Worm (Caenorhabditis elegans) whole organism, early embryonic: ENCODE results near the gene chil-2.

Experiments used
- B0310.2 ChIP-seq: sonication (generic microtip); optimal IDR thresholded peaks from 2 replicates; lab custom pipeline; 2016; ENCODE audit warnings: mild to moderate bottlenecking, missing genetic modification characterization, missing compliant biosample characterization
- F13C5.2 ChIP-seq: sonication (generic microtip); optimal IDR thresholded peaks from 2 replicates; lab custom pipeline; 2017; ENCODE audit warnings: mild to moderate bottlenecking, missing genetic modification characterization, inconsistent platforms, missing compliant biosample characterization
- aly-1 ChIP-seq: sonication (generic microtip); optimal IDR thresholded peaks from 2 replicates; lab custom pipeline; 2016; ENCODE audit warnings: missing genetic modification characterization, missing compliant biosample characterization
- ama-1 ChIP-seq: fragments of 150-350 bp; optimal IDR thresholded peaks from 2 replicates; lab custom pipeline; 2014
- ceh-13 ChIP-seq: fragments of 200-800 bp; sonication (Bioruptor generic); optimal IDR thresholded peaks from 2 replicates; lab custom pipeline; 2018; ENCODE audit warnings: mild to moderate bottlenecking, missing genetic modification characterization, missing compliant biosample characterization
- ceh-36 ChIP-seq: sonication (generic microtip); optimal IDR thresholded peaks from 2 replicates; lab custom pipeline; 2016; ENCODE audit warnings: missing genetic modification characterization, inconsistent platforms, missing compliant biosample characterization
- ets-7 ChIP-seq: sonication (generic microtip); optimal IDR thresholded peaks from 2 replicates; lab custom pipeline; 2016; ENCODE audit warnings: missing genotype, missing genetic modification characterization, missing compliant biosample characterization
- flt-1 ChIP-seq: fragments of 200-800 bp; sonication (Bioruptor generic); IDR thresholded peaks from 2 replicates; pipeline ENCODE4 v1.3.6; 2022; ENCODE audit warnings: missing genetic modification characterization, missing compliant biosample characterization
- hmbx-1 ChIP-seq: sonication (generic microtip); optimal IDR thresholded peaks from 2 replicates; lab custom pipeline; 2016; ENCODE audit warnings: mild to moderate bottlenecking, missing genetic modification characterization, missing compliant biosample characterization
- hmg-4 ChIP-seq: fragments of 200-800 bp; sonication (Bioruptor generic); optimal IDR thresholded peaks from 2 replicates; lab custom pipeline; 2018; ENCODE audit warnings: mild to moderate bottlenecking, missing genetic modification characterization, missing compliant biosample characterization
- hnd-1 ChIP-seq: sonication (generic microtip); optimal IDR thresholded peaks from 2 replicates; lab custom pipeline; 2016; ENCODE audit warnings: missing genetic modification characterization, missing compliant biosample characterization
- pes-1 ChIP-seq: fragments of 200-800 bp; sonication (Bioruptor generic); IDR thresholded peaks from 2 replicates; pipeline ENCODE4 v1.3.6; 2022; ENCODE audit warnings: missing genetic modification reagents, missing genetic modification characterization, missing compliant biosample characterization
- scrt-1 ChIP-seq: fragments of 200-800 bp; sonication (Bioruptor generic); IDR thresholded peaks from 2 replicates; pipeline ENCODE4 v1.3.6; 2022; ENCODE audit warnings: missing genetic modification characterization, missing compliant biosample characterization
- sea-1 ChIP-seq: fragments of 200-800 bp; sonication (Bioruptor generic); conservative IDR thresholded peaks from 2 replicates; pipeline ENCODE4 v1.3.6; 2022; ENCODE audit warnings: missing genetic modification characterization, missing compliant biosample characterization
- tbx-11 ChIP-seq: fragments of 200-800 bp; sonication (Bioruptor generic); IDR thresholded peaks from 2 replicates; pipeline ENCODE4 v1.3.6; 2022; ENCODE audit warnings: missing genetic modification characterization, missing compliant biosample characterization
- tbx-37 ChIP-seq: fragments of 200-800 bp; sonication (Bioruptor generic); conservative IDR thresholded peaks from 2 replicates; pipeline ENCODE4 v1.3.6; 2022; ENCODE audit warnings: missing genetic modification reagents, missing genetic modification characterization, missing compliant biosample characterization
- tra-4 ChIP-seq: sonication (generic microtip); optimal IDR thresholded peaks from 2 replicates; lab custom pipeline; 2017; ENCODE audit warnings: missing genetic modification characterization, missing compliant biosample characterization

chil-2 gene

DNA sequence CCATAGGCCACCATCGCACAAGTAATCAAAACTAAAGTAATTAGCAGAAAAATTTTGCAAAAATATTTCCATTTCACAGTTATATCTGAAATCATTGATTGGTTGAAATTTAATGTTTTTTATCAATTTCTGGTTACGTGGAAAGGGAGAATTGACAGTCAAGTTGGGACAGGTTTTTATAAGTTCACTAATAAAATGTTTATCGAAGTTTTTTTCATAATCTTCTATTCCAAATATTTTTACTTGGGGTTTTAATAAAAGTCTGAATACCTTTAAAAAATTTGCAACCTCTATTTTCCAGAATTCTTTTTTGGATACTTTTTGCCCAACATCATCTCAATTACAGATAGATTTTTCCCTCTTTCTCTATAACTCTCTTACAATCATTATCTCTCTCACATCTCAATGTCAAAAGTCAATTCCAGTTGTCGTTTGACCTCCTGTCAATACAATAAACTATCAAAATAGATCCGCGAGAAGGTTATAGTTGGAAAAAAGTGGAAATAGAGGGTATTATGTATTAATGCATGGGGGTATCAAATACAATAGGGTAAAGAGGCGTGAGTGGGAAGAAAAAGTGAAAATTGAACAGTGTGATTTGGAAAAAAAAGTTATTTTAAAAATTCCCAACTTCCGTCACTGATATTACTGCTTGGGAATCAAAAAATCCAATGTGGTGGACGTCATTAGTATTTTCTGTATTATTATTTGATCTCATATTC is at the start of gene chil-2, which contains the start of gene ctsa-3.2:
chil-2 (minus strand) TSS at position 101 of the 722 bp plus-strand sequence.
ctsa-3.2 (plus strand) TSS at position 672 of the 722 bp plus-strand sequence.
- TF ChIP-seq hmbx-1 (tag; lab: Kevin White, UChicago), result no peak
- TF ChIP-seq scrt-1 (GFP tag; lab: Robert Waterston, UW), result no peak
- no peak for TF ChIP-seq hmg-4 (GFP tag; lab: Kevin White, UChicago)
- no peak for TF ChIP-seq sea-1 (GFP tag; lab: Robert Waterston, UW)
- no peak for TF ChIP-seq ama-1 (lab: Kevin White, UChicago)
- no peak for TF ChIP-seq ceh-13 (GFP tag; lab: Kevin White, UChicago)
- no peak for TF ChIP-seq F13C5.2 (tag; lab: Kevin White, UChicago)
- no peak for TF ChIP-seq ets-7
- TF ChIP-seq tbx-11 (GFP tag; lab: Robert Waterston, UW), result no peak
- no peak for TF ChIP-seq ceh-36 (tag; lab: Kevin White, UChicago)
- TF ChIP-seq hnd-1 (tag; lab: Kevin White, UChicago), result no peak
- no peak for TF ChIP-seq aly-1 (tag; lab: Kevin White, UChicago)

DNA sequence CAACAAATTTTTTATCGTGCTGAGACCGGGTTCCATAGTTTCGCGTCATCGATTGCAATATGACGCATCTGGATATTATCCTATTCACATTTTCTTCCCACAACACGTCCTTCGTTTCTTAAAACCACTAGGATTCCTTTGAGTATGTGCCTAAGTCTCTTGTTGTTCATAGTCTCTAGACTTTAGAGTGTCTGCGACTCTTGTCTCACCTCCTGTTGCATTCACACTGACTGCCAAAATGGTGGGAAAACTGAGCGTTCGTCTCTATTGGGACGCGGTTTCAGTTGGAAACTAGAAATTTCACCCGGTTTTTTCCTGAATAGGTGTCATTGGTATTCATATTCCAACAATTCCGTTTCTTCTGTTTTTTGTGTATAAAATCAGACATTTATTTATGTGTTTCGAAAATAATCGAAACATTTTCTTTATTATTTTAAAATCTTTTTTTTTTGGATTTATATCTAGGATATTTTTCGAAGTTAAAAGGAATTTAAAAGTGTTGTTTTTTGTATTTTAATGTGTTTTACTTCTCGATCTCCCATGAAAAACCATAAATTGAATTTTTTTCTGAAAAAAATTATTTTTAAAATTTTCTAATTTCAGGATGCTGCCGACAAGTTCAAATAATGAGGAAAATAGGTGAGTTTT is 47.3 kb upstream of the chil-2 start, which contains the start of gene C05C10.2:
C05C10.2 (plus strand) TSS at position 598 of the 648 bp plus-strand sequence.
- TF ChIP-seq tra-4 (tag; lab: Kevin White, UChicago) (no peak), tbx-37 (GFP tag; lab: Robert Waterston, UW) (no peak), scrt-1 (GFP tag; lab: Robert Waterston, UW) (no peak), pes-1 (no peak), hmg-4 (GFP tag; lab: Kevin White, UChicago) (no peak), ceh-36 (tag; lab: Kevin White, UChicago) (no peak), flt-1 (GFP tag; lab: Robert Waterston, UW) (no peak), ama-1 (lab: Kevin White, UChicago) (no peak), sea-1 (GFP tag; lab: Robert Waterston, UW) (no peak), B0310.2 (no peak), tbx-11 (GFP tag; lab: Robert Waterston, UW) (no peak), F13C5.2 (tag; lab: Kevin White, UChicago) (no peak), ets-7 (no peak), hnd-1 (tag; lab: Kevin White, UChicago) (no peak), aly-1 (tag; lab: Kevin White, UChicago) (no peak), hmbx-1 (tag; lab: Kevin White, UChicago) (no peak)

DNA sequence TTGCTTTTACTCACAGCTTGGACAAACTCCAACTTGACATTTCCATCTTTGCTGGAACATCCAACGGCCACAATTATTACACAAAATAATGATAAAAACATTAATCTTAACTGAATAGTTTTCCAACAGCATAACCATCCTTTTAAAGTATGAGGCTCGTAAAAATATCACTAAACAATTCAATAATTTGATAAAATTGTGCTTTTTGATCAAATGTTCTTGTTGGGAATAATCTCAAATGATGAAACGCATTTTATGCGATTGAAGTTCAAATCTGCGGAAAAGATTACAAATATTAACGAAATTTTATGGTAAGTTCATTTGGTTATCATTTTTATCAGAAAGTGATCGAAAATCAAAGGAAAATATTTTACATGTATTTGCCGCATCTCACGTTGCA is 46.1 kb upstream of the chil-2 start, which contains the start of gene pho-10:
pho-10 (minus strand) TSS at position 101 of the 400 bp plus-strand sequence.
- TF ChIP-seq ceh-36 (tag; lab: Kevin White, UChicago) (no peak), ets-7 (no peak), tbx-37 (GFP tag; lab: Robert Waterston, UW) (no peak), hmg-4 (GFP tag; lab: Kevin White, UChicago) (no peak), tra-4 (tag; lab: Kevin White, UChicago) (no peak), tbx-11 (GFP tag; lab: Robert Waterston, UW) (no peak), F13C5.2 (tag; lab: Kevin White, UChicago) (no peak), hmbx-1 (tag; lab: Kevin White, UChicago) (no peak), scrt-1 (GFP tag; lab: Robert Waterston, UW) (no peak), pes-1 (no peak), flt-1 (GFP tag; lab: Robert Waterston, UW) (no peak), hnd-1 (tag; lab: Kevin White, UChicago) (no peak), B0310.2 (no peak)

DNA sequence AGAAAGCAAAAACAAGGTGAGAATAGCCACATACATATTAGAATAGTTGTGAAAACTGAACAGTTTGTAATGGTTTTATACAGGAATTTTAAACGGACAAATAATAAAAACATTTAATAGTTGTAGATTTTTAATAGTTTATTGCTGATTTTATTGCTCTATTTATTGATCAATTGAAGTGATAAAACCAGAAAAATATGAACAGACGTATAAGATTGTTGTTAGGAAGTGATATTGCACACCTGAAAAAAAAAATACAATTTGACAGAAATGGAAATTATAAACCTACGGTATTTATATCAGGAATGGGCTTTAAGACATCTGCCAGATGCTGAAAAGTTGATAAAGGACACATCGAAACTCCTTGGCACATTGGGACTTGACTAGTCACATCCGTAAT is 43.5 kb upstream of the chil-2 start, which contains the start of gene C05C10.8:
C05C10.8 (minus strand) TSS at position 101 of the 400 bp plus-strand sequence.
- TF ChIP-seq tbx-11 (GFP tag; lab: Robert Waterston, UW) (no peak), ets-7 (no peak), tbx-37 (GFP tag; lab: Robert Waterston, UW) (no peak), tra-4 (tag; lab: Kevin White, UChicago) (no peak), hmg-4 (GFP tag; lab: Kevin White, UChicago) (no peak), hmbx-1 (tag; lab: Kevin White, UChicago) (no peak), F13C5.2 (tag; lab: Kevin White, UChicago) (no peak), scrt-1 (GFP tag; lab: Robert Waterston, UW) (no peak), flt-1 (GFP tag; lab: Robert Waterston, UW) (no peak), ama-1 (lab: Kevin White, UChicago) (no peak)

DNA sequence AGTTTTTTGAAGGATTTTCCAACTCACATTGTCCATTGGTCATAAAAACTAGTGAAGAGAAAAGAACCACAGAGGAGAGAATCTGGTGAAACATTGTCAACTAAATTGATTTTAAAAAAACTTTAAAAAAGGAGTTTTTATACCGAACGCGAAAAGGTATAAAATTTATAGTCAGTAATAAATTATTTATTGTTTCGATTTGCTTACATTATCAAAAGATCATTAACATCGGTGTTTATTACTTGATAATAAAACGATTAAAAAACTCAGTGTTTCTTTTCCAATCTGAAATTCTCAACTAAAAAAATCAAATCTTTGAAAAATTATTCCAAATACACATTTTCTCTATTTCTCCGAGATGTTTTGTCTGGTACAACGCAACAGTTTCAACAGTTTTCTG is 41.8 kb upstream of the chil-2 start, which contains the start of gene F26C11.4:
F26C11.4 (minus strand) TSS at position 101 of the 400 bp plus-strand sequence.
- TF ChIP-seq pes-1, result no peak
- no peak for TF ChIP-seq sea-1 (GFP tag; lab: Robert Waterston, UW)
- TF ChIP-seq tbx-37 (GFP tag; lab: Robert Waterston, UW), result no peak
- TF ChIP-seq ets-7, result no peak
- TF ChIP-seq aly-1 (tag; lab: Kevin White, UChicago), result no peak
- no peak for TF ChIP-seq F13C5.2 (tag; lab: Kevin White, UChicago)
- no peak for TF ChIP-seq scrt-1 (GFP tag; lab: Robert Waterston, UW)
- TF ChIP-seq tbx-11 (GFP tag; lab: Robert Waterston, UW), result no peak
- no peak for TF ChIP-seq ceh-13 (GFP tag; lab: Kevin White, UChicago)
- no peak for TF ChIP-seq ceh-36 (tag; lab: Kevin White, UChicago)
- TF ChIP-seq hnd-1 (tag; lab: Kevin White, UChicago), result no peak
- no peak for TF ChIP-seq hmbx-1 (tag; lab: Kevin White, UChicago)

DNA sequence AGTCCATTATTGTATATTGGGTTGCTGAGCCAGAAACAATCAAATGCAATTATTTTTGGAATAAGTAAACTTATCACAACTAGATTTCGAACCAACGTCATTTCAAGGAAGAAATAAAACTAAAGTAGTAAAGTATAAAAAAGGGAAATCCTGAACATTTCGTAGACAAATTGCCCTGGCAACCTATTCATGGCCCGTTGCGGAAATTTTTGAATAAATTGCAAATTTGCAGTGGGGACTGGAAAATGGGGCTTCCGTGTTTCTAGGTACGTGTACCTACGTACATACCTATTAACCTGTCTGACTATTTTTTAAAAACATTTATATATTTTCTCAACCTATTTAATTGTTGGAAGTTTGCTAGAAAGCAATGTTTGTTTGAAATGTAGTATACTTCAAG is 40.6 kb upstream of the chil-2 start, which contains the start of gene F26C11.3:
F26C11.3 (minus strand) TSS at position 101 of the 400 bp plus-strand sequence.
- TF ChIP-seq hnd-1 (tag; lab: Kevin White, UChicago), result no peak
- TF ChIP-seq ceh-13 (GFP tag; lab: Kevin White, UChicago), result no peak
- TF ChIP-seq sea-1 (GFP tag; lab: Robert Waterston, UW), result no peak
- no peak for TF ChIP-seq F13C5.2 (tag; lab: Kevin White, UChicago)
- no peak for TF ChIP-seq ceh-36 (tag; lab: Kevin White, UChicago)
- TF ChIP-seq pes-1, result no peak
- TF ChIP-seq ets-7, result no peak
- no peak for TF ChIP-seq tbx-11 (GFP tag; lab: Robert Waterston, UW)
- no peak for TF ChIP-seq ama-1 (lab: Kevin White, UChicago)
- TF ChIP-seq scrt-1 (GFP tag; lab: Robert Waterston, UW), result no peak
